Worm (Caenorhabditis elegans): ENCODE measurements around the gene lact-8.

lact-8 gene

ce11 chrV:11093163-11094091, at the start of gene lact-8:
TSS of gene lact-8 (minus strand) at chrV:11093607.
- TF ChIP-seq nhr-25 (tag; optimal IDR thresholded peaks at IDR 0.05) (peak; percentile 13), ZK546.5 (tag; optimal IDR thresholded peaks at IDR 0.05) (no peak), zag-1 (tag; optimal IDR thresholded peaks at IDR 0.05) (no peak), nhr-76 (tag; optimal IDR thresholded peaks at IDR 0.05) (no peak), elt-1 (tag; optimal IDR thresholded peaks at IDR 0.05) (peak; percentile 65)

ce11 chrV:11141179-11141578, 47.8 kb upstream of the lact-8 start, which contains the start of gene folt-1:
TSS of gene folt-1 (plus strand) at chrV:11141479.
- TF ChIP-seq sea-2 (GFP tag; optimal IDR thresholded peaks at IDR 0.05) (no peak), zag-1 (tag; optimal IDR thresholded peaks at IDR 0.05) (no peak), ceh-9 (tag; optimal IDR thresholded peaks at IDR 0.05) (no peak), jun-1 (tag; optimal IDR thresholded peaks at IDR 0.05) (no peak), elt-1 (tag; optimal IDR thresholded peaks at IDR 0.05) (no peak), pqm-1 (tag; optimal IDR thresholded peaks at IDR 0.05) (no peak), tbx-2 (tag; optimal IDR thresholded peaks at IDR 0.05) (no peak), aly-2 (tag; optimal IDR thresholded peaks at IDR 0.05) (no peak), nfya-1 (tag; optimal IDR thresholded peaks at IDR 0.05; ENCODE audit: insufficient read depth) (no peak), ceh-82 (tag; optimal IDR thresholded peaks at IDR 0.05) (no peak), nhr-28 (tag; optimal IDR thresholded peaks at IDR 0.05) (no peak), eor-1 (tag; optimal IDR thresholded peaks at IDR 0.05) (no peak), daf-12 (tag; optimal IDR thresholded peaks at IDR 0.05) (no peak), ceh-28 (tag; optimal IDR thresholded peaks at IDR 0.05) (no peak), ZK546.5 (tag; optimal IDR thresholded peaks at IDR 0.05) (no peak)

ce11 chrV:11140326-11140725, 46.9 kb upstream of the lact-8 start:
- no peak for TF ChIP-seq ama-1 (optimal IDR thresholded peaks at IDR 0.05)
- TF ChIP-seq nhr-67 (tag; optimal IDR thresholded peaks at IDR 0.05) = no peak
- TF ChIP-seq lin-15B (tag; optimal IDR thresholded peaks at IDR 0.05) = peak; percentile 0
- no peak for TF ChIP-seq nhr-23 (tag; optimal IDR thresholded peaks at IDR 0.05)
- no peak for TF ChIP-seq ceh-28 (tag; optimal IDR thresholded peaks at IDR 0.05)
- TF ChIP-seq fos-1 (tag; optimal IDR thresholded peaks at IDR 0.05) = no peak
- TF ChIP-seq unc-62 (GFP tag; optimal IDR thresholded peaks at IDR 0.05) = no peak
- TF ChIP-seq ZK546.5 (tag; optimal IDR thresholded peaks at IDR 0.05) = no peak
- TF ChIP-seq elt-1 (tag; optimal IDR thresholded peaks at IDR 0.05) = no peak
- TF ChIP-seq skn-1 (tag; optimal IDR thresholded peaks at IDR 0.05) = no peak
- no peak for TF ChIP-seq R02D3.7 (tag; optimal IDR thresholded peaks at IDR 0.05)
- TF ChIP-seq jun-1 (tag; optimal IDR thresholded peaks at IDR 0.05) = no peak
- TF ChIP-seq tbx-2 (tag; optimal IDR thresholded peaks at IDR 0.05) = no peak
- TF ChIP-seq egl-5 (tag; optimal IDR thresholded peaks at IDR 0.05) = no peak
- TF ChIP-seq ztf-4 (tag; optimal IDR thresholded peaks at IDR 0.05) = no peak
- TF ChIP-seq nfya-1 (tag; optimal IDR thresholded peaks at IDR 0.05; ENCODE audit: insufficient read depth) = peak; percentile 26
- TF ChIP-seq fkh-2 (tag; optimal IDR thresholded peaks at IDR 0.05) = no peak
- TF ChIP-seq elt-3 (tag; optimal IDR thresholded peaks at IDR 0.05) = no peak
- TF ChIP-seq ceh-82 (tag; optimal IDR thresholded peaks at IDR 0.05) = no peak
- TF ChIP-seq nhr-77 (tag; optimal IDR thresholded peaks at IDR 0.05) = no peak
- TF ChIP-seq sea-2 (GFP tag; optimal IDR thresholded peaks at IDR 0.05) = no peak
- no peak for TF ChIP-seq lsy-12 (tag; optimal IDR thresholded peaks at IDR 0.05)
- peak; percentile 40 for TF ChIP-seq elt-2 (tag; optimal IDR thresholded peaks at IDR 0.05)
- TF ChIP-seq pqm-1 (tag; optimal IDR thresholded peaks at IDR 0.05) = no peak
- TF ChIP-seq egl-27 (tag; optimal IDR thresholded peaks at IDR 0.05) = no peak
- peak; percentile 62 for TF ChIP-seq pha-4 (tag; optimal IDR thresholded peaks at IDR 0.05)
- TF ChIP-seq ceh-16 (tag; optimal IDR thresholded peaks at IDR 0.05) = no peak
- TF ChIP-seq hmg-11 (tag; optimal IDR thresholded peaks at IDR 0.05) = no peak
- TF ChIP-seq nhr-43 (tag; optimal IDR thresholded peaks at IDR 0.05; ENCODE audit: poor library complexity, severe bottlenecking) = no peak
- TF ChIP-seq eor-1 (tag; optimal IDR thresholded peaks at IDR 0.05) = no peak
- TF ChIP-seq daf-12 (tag; optimal IDR thresholded peaks at IDR 0.05) = no peak
- peak; percentile 4 for TF ChIP-seq snpc-4 (tag; optimal IDR thresholded peaks at IDR 0.05)
- TF ChIP-seq nhr-76 (tag; optimal IDR thresholded peaks at IDR 0.05) = no peak
- TF ChIP-seq ceh-9 (tag; optimal IDR thresholded peaks at IDR 0.05) = no peak
- no peak for TF ChIP-seq nhr-28 (tag; optimal IDR thresholded peaks at IDR 0.05)
- no peak for TF ChIP-seq ztf-11 (tag; optimal IDR thresholded peaks at IDR 0.05)
- TF ChIP-seq mdl-1 (tag; optimal IDR thresholded peaks at IDR 0.05) = no peak

Data from whole organism, L3 larva.